Fruit fly (Drosophila melanogaster): ENCODE data around the gene EndoA.

EndoA gene

DNA sequence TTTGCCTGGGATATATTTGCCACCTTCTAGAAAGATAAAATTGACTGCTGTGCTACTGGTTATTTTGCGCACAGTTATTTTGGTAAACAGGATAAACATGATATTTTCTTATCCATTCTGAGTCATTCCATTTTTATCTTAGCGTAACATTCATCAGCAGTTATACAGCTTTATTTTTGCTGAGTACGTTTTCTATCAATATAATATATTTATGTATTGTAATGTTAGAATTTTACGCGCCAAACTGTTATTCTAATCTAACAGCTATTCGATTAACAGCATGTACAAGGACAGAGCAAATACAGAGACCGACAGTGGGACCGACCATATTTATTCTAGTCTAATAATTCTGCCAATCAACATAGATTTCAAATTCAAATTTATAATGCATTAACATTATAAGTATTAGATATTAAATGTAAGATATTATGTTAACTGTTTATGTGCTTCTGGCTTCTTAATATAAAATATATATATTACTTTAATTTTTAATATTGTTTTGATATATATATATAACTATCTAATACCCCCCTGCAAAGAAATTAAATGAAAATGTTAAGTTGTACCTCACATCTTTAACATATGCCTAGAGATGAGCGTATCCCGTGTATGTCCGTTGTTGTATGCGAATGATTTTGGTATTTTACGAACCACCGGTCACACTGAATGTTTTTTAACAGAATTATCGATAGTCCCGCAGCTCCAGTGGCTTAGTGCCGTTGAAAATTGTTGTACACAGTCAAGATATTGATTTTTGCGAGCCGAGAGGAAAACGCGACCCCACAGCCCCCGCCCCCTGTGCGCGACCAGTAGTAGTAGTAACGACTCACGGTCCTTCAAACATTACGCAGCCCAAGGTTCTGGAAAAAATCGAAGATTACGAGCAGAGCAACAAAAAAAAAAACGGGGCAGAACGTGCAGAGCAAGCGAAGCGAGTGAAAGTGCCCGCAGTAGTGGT lies at the start of gene EndoA (continued):
- peak; percentile 27; the same call in 1 of the 2 replicates for TF ChIP-seq Ada2b (GFP tag; IDR thresholded peaks at IDR 0.05)
- peak; percentile 75 for TF ChIP-seq gem (tag; optimal IDR thresholded peaks at IDR 0.05)
- TF ChIP-seq tll (GFP tag; optimal IDR thresholded peaks at IDR 0.05), result peak in 1 of 2 experiments; percentile 34
- TF ChIP-seq psq (GFP tag; optimal IDR thresholded peaks at IDR 0.05), result no peak
- TF ChIP-seq peb (GFP tag; IDR thresholded peaks at IDR 0.05), result no peak
- TF ChIP-seq CG13296 (GFP tag; optimal IDR thresholded peaks at IDR 0.05), result peak; percentile 14
- peak; percentile 28 for TF ChIP-seq CG10979 (tag; optimal IDR thresholded peaks at IDR 0.05)
- TF ChIP-seq bab2 (GFP tag; optimal IDR thresholded peaks at IDR 0.05), result peak; percentile 14
- no peak for TF ChIP-seq CG7745 (tag; optimal IDR thresholded peaks at IDR 0.05)
- TF ChIP-seq grn (GFP tag; optimal IDR thresholded peaks at IDR 0.05), result no peak
- TF ChIP-seq CG13894 (tag; optimal IDR thresholded peaks at IDR 0.05), result peak; percentile 53
- peak; percentile 85 for TF ChIP-seq CG4707 (GFP tag; optimal IDR thresholded peaks at IDR 0.05)
- peak; percentile 41 for TF ChIP-seq B-H2 (GFP tag; optimal IDR thresholded peaks at IDR 0.05)
- TF ChIP-seq Opbp (GFP tag; IDR thresholded peaks at IDR 0.05; ENCODE audit: partially characterized antibody), result peak; percentile 72
- TF ChIP-seq CG14441 (GFP tag; IDR thresholded peaks at IDR 0.05), result peak; percentile 67
- no peak for TF ChIP-seq cad (GFP tag; optimal IDR thresholded peaks at IDR 0.05)
- TF ChIP-seq CG16815 (GFP tag; optimal IDR thresholded peaks at IDR 0.05), result no peak
- TF ChIP-seq CG33557 (GFP tag; optimal IDR thresholded peaks at IDR 0.05), result peak; percentile 4
- TF ChIP-seq z (GFP tag; IDR thresholded peaks at IDR 0.05), result no peak
- TF ChIP-seq CG3838 (GFP tag; optimal IDR thresholded peaks at IDR 0.05), result peak; percentile 32
- peak; percentile 41 for TF ChIP-seq Fer3 (tag; optimal IDR thresholded peaks at IDR 0.05)
- no peak for TF ChIP-seq cg (GFP tag; optimal IDR thresholded peaks at IDR 0.05)
- TF ChIP-seq CG18262 (tag; optimal IDR thresholded peaks at IDR 0.05), result peak; percentile 76
- TF ChIP-seq zf30C (GFP tag; optimal IDR thresholded peaks at IDR 0.05), result no peak
- TF ChIP-seq inv (GFP tag; IDR thresholded peaks at IDR 0.05; ENCODE audit: partially characterized antibody), result peak; percentile 78
- peak; percentile 86 for TF ChIP-seq Bgb (GFP tag; IDR thresholded peaks at IDR 0.05; ENCODE audit: partially characterized antibody)
- TF ChIP-seq CG6689 (GFP tag; IDR thresholded peaks at IDR 0.05), result no peak; the same call in 1 of the 2 replicates
- TF ChIP-seq sug (tag; optimal IDR thresholded peaks at IDR 0.05), result peak; percentile 94
- peak; percentile 83 for TF ChIP-seq CG12659 (GFP tag; optimal IDR thresholded peaks at IDR 0.05)
- peak; percentile 35 for TF ChIP-seq Rfx (GFP tag; IDR thresholded peaks at IDR 0.05)
- peak; percentile 54 for TF ChIP-seq Adf1 (GFP tag; IDR thresholded peaks at IDR 0.05)
- TF ChIP-seq bigmax (GFP tag; optimal IDR thresholded peaks at IDR 0.05), result peak; percentile 36
- TF ChIP-seq E2f1 (GFP tag; IDR thresholded peaks at IDR 0.05), result peak; percentile 43; the same call in 1 of the 2 replicates
- peak; percentile 16 for TF ChIP-seq jumu (GFP tag; optimal IDR thresholded peaks at IDR 0.05)
- TF ChIP-seq CG42726 (GFP tag; IDR thresholded peaks at IDR 0.05; ENCODE audit: partially characterized antibody), result peak; percentile 42; the same call in 1 of the 2 replicates
- peak; percentile 41 for TF ChIP-seq caup (GFP tag; optimal IDR thresholded peaks at IDR 0.05; ENCODE audit: severe bottlenecking)
- peak; percentile 18 for TF ChIP-seq CG2875 (GFP tag; optimal IDR thresholded peaks at IDR 0.05)
- TF ChIP-seq wdn (GFP tag; IDR thresholded peaks at IDR 0.05), result 0 out of 2 replicates have a peak, but pooled peaks have one; percentile 12
- peak; percentile 76 for TF ChIP-seq bbx (GFP tag; IDR thresholded peaks at IDR 0.05; ENCODE audit: partially characterized antibody)
- peak; percentile 66 for TF ChIP-seq hbn (GFP tag; IDR thresholded peaks at IDR 0.05; ENCODE audit: partially characterized antibody)
- peak; percentile 75 for TF ChIP-seq CG2712 (tag; optimal IDR thresholded peaks at IDR 0.05)
- no peak for TF ChIP-seq D19B (GFP tag; optimal IDR thresholded peaks at IDR 0.05)
- peak in 1 of 2 experiments; percentile 54 for TF ChIP-seq dpn (GFP tag; optimal IDR thresholded peaks at IDR 0.05)
- peak; percentile 37 for TF ChIP-seq CG12942 (GFP tag; optimal IDR thresholded peaks at IDR 0.05)
- no peak for TF ChIP-seq CG12236 (GFP tag; optimal IDR thresholded peaks at IDR 0.05)
- TF ChIP-seq CG3847 (GFP tag; IDR thresholded peaks at IDR 0.05), result peak; percentile 43; the same call in 1 of the 2 replicates
- peak; percentile 23 for TF ChIP-seq zen (tag; optimal IDR thresholded peaks at IDR 0.05)

All from whole organism, embryonic.